Fruit fly (Drosophila melanogaster): ENCODE measurements around the gene Chc.
A peak's percentile ranks its signal among the peaks of the same experiment; 100 is the strongest.

Chc gene

DNA sequence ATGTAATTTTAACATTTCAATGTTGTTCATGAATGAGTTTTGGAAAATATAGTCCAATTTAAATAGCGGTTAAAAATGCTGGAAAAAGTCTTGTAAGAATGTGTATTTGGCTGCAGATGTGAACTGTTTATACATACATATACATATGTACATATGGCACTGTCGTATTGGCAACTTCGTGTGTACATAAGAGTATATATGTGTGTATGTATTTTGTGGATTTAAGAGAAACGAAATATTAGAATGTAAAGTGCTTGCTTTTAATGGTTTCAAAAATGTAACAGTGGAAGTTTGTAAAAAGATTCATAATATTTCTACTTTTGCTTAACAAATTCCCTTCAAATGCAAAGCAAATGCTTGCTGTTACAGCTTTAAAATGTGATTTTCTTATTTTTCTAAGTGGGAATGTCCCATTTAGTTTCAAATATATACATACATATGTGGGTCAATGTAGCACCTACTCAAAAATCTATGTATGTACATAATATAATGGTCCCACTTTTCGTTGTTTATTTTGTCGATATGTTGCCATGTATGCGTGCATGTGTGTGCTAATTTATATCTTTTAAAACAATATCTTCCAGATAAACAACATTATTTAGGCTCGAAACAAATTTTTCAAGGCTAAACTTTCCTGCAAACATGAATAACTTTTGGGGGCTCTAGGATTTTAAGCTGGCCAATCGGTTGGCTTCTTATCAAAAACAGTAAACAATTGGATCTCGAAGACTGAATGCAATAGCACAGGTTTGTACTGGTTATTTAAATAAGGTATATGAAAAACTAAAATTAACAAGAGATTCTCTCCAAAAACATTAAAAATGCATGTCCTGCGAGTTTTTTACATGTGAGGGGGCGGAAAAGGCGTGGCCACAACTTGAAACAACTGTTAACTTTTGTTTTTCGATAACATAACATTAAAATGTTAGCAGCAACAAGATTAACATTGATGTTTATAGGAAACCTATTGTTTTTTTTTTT is 35.8 kb upstream of the Chc start (continued):
- TF ChIP-seq Lhr (GFP tag; optimal IDR thresholded peaks at IDR 0.05) (no peak), CG2129 (GFP tag; IDR thresholded peaks at IDR 0.05; ENCODE audit: partially characterized antibody) (no peak), CG13123 (GFP tag; optimal IDR thresholded peaks at IDR 0.05) (peak; percentile 38), Adf1 (GFP tag; IDR thresholded peaks at IDR 0.05) (0 out of 2 replicates have a peak, but pooled peaks have one; percentile 18), ro (GFP tag; IDR thresholded peaks at IDR 0.05) (no peak), Awh (GFP tag; IDR thresholded peaks at IDR 0.05) (peak; percentile 77), tap (tag; optimal IDR thresholded peaks at IDR 0.05) (no peak), pho (GFP tag; optimal IDR thresholded peaks at IDR 0.05) (peak; percentile 38), CG4360 (GFP tag; IDR thresholded peaks at IDR 0.05) (0 out of 2 replicates have a peak, but pooled peaks have one; percentile 25), CG6765 (GFP tag; optimal IDR thresholded peaks at IDR 0.05) (peak; percentile 86), CG7271 (tag; optimal IDR thresholded peaks at IDR 0.05) (no peak), ci (GFP tag; IDR thresholded peaks at IDR 0.05) (no peak), repo (GFP tag; optimal IDR thresholded peaks at IDR 0.05) (peak; percentile 51), CG31388 (GFP tag; optimal IDR thresholded peaks at IDR 0.05) (no peak), ftz-f1 (GFP tag; optimal IDR thresholded peaks at IDR 0.05) (no peak), Trl (optimal IDR thresholded peaks at IDR 0.05) (no peak), Trl (GFP tag; optimal IDR thresholded peaks at IDR 0.05) (peak; percentile 50), crp (GFP tag; optimal IDR thresholded peaks at IDR 0.05) (no peak), CG8089 (GFP tag; optimal IDR thresholded peaks at IDR 0.05) (peak; percentile 53), CG4730 (GFP tag; IDR thresholded peaks at IDR 0.05) (no peak), dimm (GFP tag; IDR thresholded peaks at IDR 0.05) (no peak), CG16813 (GFP tag; IDR thresholded peaks at IDR 0.05; ENCODE audit: partially characterized antibody) (no peak), Hr3 (GFP tag; optimal IDR thresholded peaks at IDR 0.05) (no peak), NC2β (GFP tag; optimal IDR thresholded peaks at IDR 0.05) (peak; percentile 28), CTCF (GFP tag; optimal IDR thresholded peaks at IDR 0.05) (peak; percentile 11), CG10543 (GFP tag; optimal IDR thresholded peaks at IDR 0.05) (no peak), CG18619 (GFP tag; optimal IDR thresholded peaks at IDR 0.05) (peak; percentile 65), CG3163 (GFP tag; optimal IDR thresholded peaks at IDR 0.05) (peak; percentile 57), CG12769 (tag; optimal IDR thresholded peaks at IDR 0.05) (no peak), mirr (GFP tag; optimal IDR thresholded peaks at IDR 0.05) (peak; percentile 93)

DNA sequence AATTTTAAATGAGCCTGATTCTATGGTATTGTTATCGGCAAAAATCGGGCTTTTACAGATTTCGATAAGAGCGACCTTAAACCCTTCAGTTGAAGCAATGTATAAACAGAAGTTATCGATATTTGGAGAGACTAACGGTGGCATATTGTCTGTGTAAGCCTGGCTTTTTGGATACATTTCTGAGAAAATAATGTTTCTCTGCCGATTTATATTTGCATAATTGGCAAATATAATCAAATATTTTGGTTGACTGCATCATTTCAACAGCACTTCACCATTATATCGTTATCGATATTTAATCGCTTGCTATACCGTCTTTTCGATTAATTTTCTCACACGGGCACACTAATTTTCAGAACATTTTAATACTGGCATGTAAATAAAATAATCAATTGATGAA is 34.6 kb upstream of the Chc start, which contains the start of gene CG16952:
TSS of gene CG16952 (plus strand) at position 341 of the 400 bp plus-strand sequence.
- no peak for TF ChIP-seq sr (GFP tag; IDR thresholded peaks at IDR 0.05)
- peak; percentile 31 for TF ChIP-seq CG17186 (GFP tag; optimal IDR thresholded peaks at IDR 0.05)
- TF ChIP-seq Dfd (GFP tag; optimal IDR thresholded peaks at IDR 0.05) = no peak
- TF ChIP-seq abd-A (tag; optimal IDR thresholded peaks at IDR 0.05) = no peak
- no peak for TF ChIP-seq CG5180 (GFP tag; optimal IDR thresholded peaks at IDR 0.05)
- no peak for TF ChIP-seq CkIIα-i1 (GFP tag; IDR thresholded peaks at IDR 0.05)
- TF ChIP-seq pita (GFP tag; optimal IDR thresholded peaks at IDR 0.05) = no peak
- TF ChIP-seq cato (GFP tag; optimal IDR thresholded peaks at IDR 0.05; ENCODE audit: borderline replicate concordance) = no peak
- no peak for TF ChIP-seq crol (GFP tag; IDR thresholded peaks at IDR 0.05)
- no peak for TF ChIP-seq Eip74EF (GFP tag; optimal IDR thresholded peaks at IDR 0.05)
- TF ChIP-seq NC2β (GFP tag; optimal IDR thresholded peaks at IDR 0.05) = peak; percentile 14
- TF ChIP-seq unc-4 (GFP tag; IDR thresholded peaks at IDR 0.05; ENCODE audit: partially characterized antibody) = peak; percentile 89
- TF ChIP-seq ash1 (GFP tag; optimal IDR thresholded peaks at IDR 0.05) = no peak
- TF ChIP-seq bcd (GFP tag; optimal IDR thresholded peaks at IDR 0.05) = no peak
- TF ChIP-seq Antp (GFP tag; optimal IDR thresholded peaks at IDR 0.05) = no peak
- no peak for TF ChIP-seq CG6175 (GFP tag; IDR thresholded peaks at IDR 0.05)
- no peak for TF ChIP-seq Drgx (GFP tag; IDR thresholded peaks at IDR 0.05)
- no peak for TF ChIP-seq CG6765 (GFP tag; optimal IDR thresholded peaks at IDR 0.05)
- no peak for TF ChIP-seq sens-2 (GFP tag; IDR thresholded peaks at IDR 0.05)
- no peak for TF ChIP-seq MTF-1 (GFP tag; optimal IDR thresholded peaks at IDR 0.05; ENCODE audit: borderline replicate concordance)
- TF ChIP-seq gce (GFP tag; IDR thresholded peaks at IDR 0.05) = no peak
- no peak for TF ChIP-seq her (GFP tag; optimal IDR thresholded peaks at IDR 0.05)
- TF ChIP-seq hth (optimal IDR thresholded peaks at IDR 0.05) = no peak

All from whole organism, embryonic.